Fruit fly (Drosophila melanogaster) whole organism, embryonic: ENCODE data around the gene TwdlC.
A peak's percentile ranks its signal among the peaks of the same experiment; 100 is the strongest.

Experiments used
- ATbp ChIP-seq: fragments of 200-800 bp; sonication (Bioruptor generic); optimal IDR thresholded peaks from 2 replicates; lab custom pipeline; 2017; ENCODE audit warnings: missing biosample characterization, mild to moderate bottlenecking, missing genetic modification characterization, missing genetic modification reagents
- Adf1 ChIP-seq: fragments of 200-800 bp; sonication (Bioruptor generic); IDR thresholded peaks from 2 replicates; pipeline ENCODE4 v1.3.6; 2022; ENCODE audit warnings: missing biosample characterization, missing genetic modification characterization
- Awh ChIP-seq: fragments of 200-800 bp; sonication (Bioruptor generic); IDR thresholded peaks from 2 replicates; pipeline ENCODE4, ENCODE4 v1.3.6; 2022; ENCODE audit warnings: missing biosample characterization, missing genetic modification characterization
- CG10147 ChIP-seq: fragments of 200-800 bp; sonication (Bioruptor generic); optimal IDR thresholded peaks from 2 replicates; lab custom pipeline; 2019; ENCODE audit warnings: missing biosample characterization, mild to moderate bottlenecking, missing genetic modification characterization, moderate library complexity
- CG10321 ChIP-seq: fragments of 200-800 bp; sonication (Bioruptor generic); IDR thresholded peaks from 2 replicates; pipeline ENCODE4 v1.3.6; 2022; ENCODE audit warnings: missing biosample characterization, missing genetic modification characterization
- CG10654 ChIP-seq: fragments of 200-800 bp; sonication (Bioruptor generic); optimal IDR thresholded peaks from 2 replicates; lab custom pipeline; 2016; ENCODE audit warnings: missing biosample characterization, missing genetic modification characterization
- CG11398 ChIP-seq: fragments of 200-800 bp; sonication (Bioruptor generic); optimal IDR thresholded peaks from 2 replicates; lab custom pipeline; 2016; ENCODE audit warnings: missing biosample characterization, missing genetic modification characterization
- CG11560 ChIP-seq: fragments of 200-800 bp; sonication (Bioruptor generic); IDR thresholded peaks from 3 replicates; pipeline ENCODE4 v1.3.6; 2022; ENCODE audit warnings: missing biosample characterization, missing genetic modification characterization
- CG12155 ChIP-seq: fragments of 200-800 bp; sonication (Bioruptor generic); optimal IDR thresholded peaks from 3 replicates; lab custom pipeline; 2016; ENCODE audit warnings: missing biosample characterization, missing genetic modification characterization
- CG12219 ChIP-seq: fragments of 200-800 bp; sonication (Bioruptor generic); optimal IDR thresholded peaks from 3 replicates; lab custom pipeline; 2018; ENCODE audit warnings: missing biosample characterization, mild to moderate bottlenecking, missing genetic modification characterization
- CG12942 ChIP-seq: fragments of 200-800 bp; sonication (Bioruptor generic); optimal IDR thresholded peaks from 3 replicates; lab custom pipeline; 2016; ENCODE audit warnings: missing biosample characterization, missing genetic modification characterization
- CG15073 ChIP-seq: fragments of 200-800 bp; sonication (Bioruptor generic); optimal IDR thresholded peaks from 2 replicates; lab custom pipeline; 2016; ENCODE audit warnings: missing biosample characterization, missing genetic modification characterization
- CG1647 ChIP-seq: fragments of 200-800 bp; sonication (Bioruptor generic); optimal IDR thresholded peaks from 3 replicates; lab custom pipeline; 2016; ENCODE audit warnings: missing biosample characterization, missing genetic modification characterization
- CG17186 ChIP-seq: fragments of 200-800 bp; sonication (Bioruptor generic); optimal IDR thresholded peaks from 3 replicates; lab custom pipeline; 2017; ENCODE audit warnings: missing biosample characterization, missing genetic modification reagents, missing genetic modification characterization
- CG18476 ChIP-seq: fragments of 200-800 bp; sonication (Bioruptor generic); optimal IDR thresholded peaks from 2 replicates; lab custom pipeline; 2016; ENCODE audit warnings: missing biosample characterization, mild to moderate bottlenecking, missing genetic modification characterization
- CG3281 ChIP-seq: fragments of 200-800 bp; sonication (Bioruptor generic); optimal IDR thresholded peaks from 3 replicates; lab custom pipeline; 2017; ENCODE audit warnings: missing biosample characterization, mild to moderate bottlenecking, missing genetic modification characterization
- CG4360 ChIP-seq: fragments of 200-800 bp; sonication (Bioruptor generic); IDR thresholded peaks from 2 replicates; pipeline ENCODE4 v1.3.6; 2022; ENCODE audit warnings: missing biosample characterization, missing genetic modification characterization
- CG5180 ChIP-seq: fragments of 200-800 bp; sonication (Bioruptor generic); optimal IDR thresholded peaks from 3 replicates; lab custom pipeline; 2017; ENCODE audit warnings: missing biosample characterization, missing genetic modification characterization, mild to moderate bottlenecking, moderate library complexity, missing genetic modification reagents
- CG6175 ChIP-seq: fragments of 200-800 bp; sonication (Bioruptor generic); IDR thresholded peaks from 3 replicates; pipeline ENCODE4 v1.3.6; 2022; ENCODE audit warnings: missing biosample characterization, missing genetic modification characterization
- CG7357 ChIP-seq: fragments of 200-800 bp; sonication (Bioruptor generic); IDR thresholded peaks from 3 replicates; pipeline ENCODE4 v1.3.6; 2022; ENCODE audit warnings: missing biosample characterization, missing genetic modification characterization
- CG7928 ChIP-seq: fragments of 200-800 bp; sonication (Bioruptor generic); optimal IDR thresholded peaks from 2 replicates; lab custom pipeline; 2017; ENCODE audit warnings: missing biosample characterization, mild to moderate bottlenecking, missing genetic modification characterization
- CG8281 ChIP-seq: fragments of 200-800 bp; sonication (Bioruptor generic); optimal IDR thresholded peaks from 2 replicates; lab custom pipeline; 2018; ENCODE audit warnings: missing biosample characterization, mild to moderate bottlenecking, missing genetic modification characterization, moderate library complexity
- CG8359 ChIP-seq: fragments of 200-800 bp; sonication (Bioruptor generic); optimal IDR thresholded peaks from 2 replicates; lab custom pipeline; 2017; ENCODE audit warnings: missing biosample characterization, mild to moderate bottlenecking, missing genetic modification characterization, borderline replicate concordance
- CG8478 ChIP-seq: fragments of >200 bp; optimal IDR thresholded peaks from 2 replicates; lab custom pipeline; 2018
- CG8765 ChIP-seq: fragments of 200-800 bp; sonication (Bioruptor generic); IDR thresholded peaks from 2 replicates; pipeline ENCODE4 v1.3.6; 2022; ENCODE audit warnings: missing biosample characterization, missing genetic modification characterization
- CHES-1-like ChIP-seq: fragments of 200-800 bp; sonication (Bioruptor generic); optimal IDR thresholded peaks from 2 replicates; lab custom pipeline; 2016; ENCODE audit warnings: missing biosample characterization, missing genetic modification characterization
- CkIIα-i1 ChIP-seq: fragments of 200-800 bp; sonication (Bioruptor generic); IDR thresholded peaks from 2 replicates; pipeline ENCODE4 v1.3.6; 2022; ENCODE audit warnings: missing biosample characterization, missing genetic modification characterization
- D ChIP-seq, 2 experiments: fragments of 200-800 bp in 1 of 2; fragments of >200 bp in 1 of 2; sonication (Bioruptor generic) in 1 of 2; optimal IDR thresholded peaks; 2 replicates in 1 of 2; 3 replicates in 1 of 2; lab custom pipeline; 2017; ENCODE audit warnings: mild to moderate bottlenecking in 1 of 2, missing biosample characterization in 1 of 2, missing genetic modification characterization in 1 of 2, missing genetic modification reagents in 1 of 2
- Doc2 ChIP-seq: fragments of 200-800 bp; sonication (Bioruptor generic); IDR thresholded peaks from 2 replicates; pipeline ENCODE4 v1.3.6; 2022; ENCODE audit warnings: missing biosample characterization, missing genetic modification characterization
- E2f1 ChIP-seq: fragments of 200-800 bp; sonication (Bioruptor generic); IDR thresholded peaks from 2 replicates; pipeline ENCODE4 v1.3.6; 2022; ENCODE audit warnings: missing biosample characterization, missing genetic modification characterization
- HLH54F ChIP-seq: fragments of 200-800 bp; sonication (Bioruptor generic); optimal IDR thresholded peaks from 3 replicates; lab custom pipeline; 2016; ENCODE audit warnings: missing biosample characterization, missing genetic modification characterization
- Hr39 ChIP-seq: fragments of >200 bp; optimal IDR thresholded peaks from 2 replicates; lab custom pipeline; 2017
- Lim3 ChIP-seq: fragments of 200-800 bp; sonication (Bioruptor generic); IDR thresholded peaks from 2 replicates; pipeline ENCODE4 v1.3.6; 2022; ENCODE audit warnings: missing biosample characterization, missing genetic modification characterization
- Tbp ChIP-seq: fragments of >200 bp; optimal IDR thresholded peaks from 2 replicates; lab custom pipeline; 2018; ENCODE audit warnings: missing biosample characterization, missing genetic modification characterization
- YL-1 ChIP-seq: fragments of 200-800 bp; sonication (Bioruptor generic); optimal IDR thresholded peaks from 3 replicates; lab custom pipeline; 2017; ENCODE audit warnings: missing biosample characterization, mild to moderate bottlenecking, missing genetic modification characterization
- ara ChIP-seq: fragments of 200-800 bp; sonication (Bioruptor generic); IDR thresholded peaks from 2 replicates; pipeline ENCODE4 v1.3.6; 2022; ENCODE audit warnings: missing biosample characterization, missing genetic modification characterization
- esg ChIP-seq: fragments of 200-800 bp; sonication (Bioruptor generic); conservative IDR thresholded peaks from 2 replicates; pipeline ENCODE4 v1.3.6; 2022; ENCODE audit warnings: missing biosample characterization, missing genetic modification characterization
- eve ChIP-seq, 2 experiments: fragments of >200 bp; optimal IDR thresholded peaks; 2 replicates each; lab custom pipeline; 2017; ENCODE audit warnings: missing biosample characterization in 2 of 2, missing genetic modification characterization in 2 of 2
- fru ChIP-seq: fragments of >200 bp; optimal IDR thresholded peaks from 2 replicates; lab custom pipeline; 2017
- gsb ChIP-seq: fragments of 200-800 bp; sonication (Bioruptor generic); IDR thresholded peaks from 2 replicates; pipeline ENCODE4 v1.3.6; 2022; ENCODE audit warnings: missing biosample characterization, missing genetic modification characterization
- ken ChIP-seq: fragments of 200-800 bp; sonication (Bioruptor generic); IDR thresholded peaks from 3 replicates; pipeline ENCODE4 v1.3.6; 2022; ENCODE audit warnings: missing biosample characterization, missing genetic modification characterization
- kni ChIP-seq: fragments of 200-800 bp; sonication (Bioruptor generic); optimal IDR thresholded peaks from 3 replicates; lab custom pipeline; 2017; ENCODE audit warnings: mild to moderate bottlenecking, missing biosample characterization, missing genetic modification reagents, missing genetic modification characterization
- lilli ChIP-seq: fragments of 200-800 bp; sonication (Bioruptor generic); optimal IDR thresholded peaks from 3 replicates; lab custom pipeline; 2016; ENCODE audit warnings: missing biosample characterization, missing genetic modification characterization
- onecut ChIP-seq: fragments of 200-800 bp; sonication (Bioruptor generic); IDR thresholded peaks from 2 replicates; pipeline ENCODE4 v1.3.6; 2022; ENCODE audit warnings: missing biosample characterization, missing genetic modification characterization
- pnt ChIP-seq: fragments of 200-800 bp; sonication (Bioruptor generic); optimal IDR thresholded peaks from 3 replicates; lab custom pipeline; 2016; ENCODE audit warnings: missing biosample characterization, missing genetic modification characterization
- ranshi ChIP-seq: fragments of 200-800 bp; sonication (Bioruptor generic); IDR thresholded peaks from 2 replicates; pipeline ENCODE4 v1.3.6; 2022; ENCODE audit warnings: missing biosample characterization, missing genetic modification characterization
- row ChIP-seq: fragments of 200-800 bp; sonication (Bioruptor generic); IDR thresholded peaks from 3 replicates; pipeline ENCODE4 v1.3.6; 2022; ENCODE audit warnings: missing biosample characterization, missing genetic modification characterization
- slp2 ChIP-seq: fragments of 200-800 bp; sonication (Bioruptor generic); optimal IDR thresholded peaks from 2 replicates; lab custom pipeline; 2016; ENCODE audit warnings: missing biosample characterization, missing genetic modification characterization
- sob ChIP-seq: fragments of 200-800 bp; sonication (Bioruptor generic); IDR thresholded peaks from 2 replicates; pipeline ENCODE4 v1.3.6; 2022; ENCODE audit warnings: missing biosample characterization, missing genetic modification characterization
- tna ChIP-seq: fragments of 200-800 bp; sonication (Bioruptor generic); IDR thresholded peaks from 2 replicates; pipeline ENCODE4 v1.3.6; 2022; ENCODE audit warnings: missing biosample characterization, missing genetic modification characterization; ENCODE audit not compliant: partially characterized antibody
- wek ChIP-seq: fragments of 200-800 bp; sonication (Bioruptor generic); optimal IDR thresholded peaks from 3 replicates; lab custom pipeline; 2018; ENCODE audit warnings: missing biosample characterization, mild to moderate bottlenecking, missing genetic modification characterization, moderate library complexity
- wor ChIP-seq: fragments of 200-800 bp; sonication (Bioruptor generic); IDR thresholded peaks from 2 replicates; pipeline ENCODE4 v1.3.6; 2022; ENCODE audit warnings: missing biosample characterization, missing genetic modification characterization
- zfh2 ChIP-seq: fragments of 200-800 bp; sonication (Bioruptor generic); optimal IDR thresholded peaks from 2 replicates; lab custom pipeline; 2016; ENCODE audit warnings: missing biosample characterization, missing genetic modification characterization

Gene TwdlC

DNA sequence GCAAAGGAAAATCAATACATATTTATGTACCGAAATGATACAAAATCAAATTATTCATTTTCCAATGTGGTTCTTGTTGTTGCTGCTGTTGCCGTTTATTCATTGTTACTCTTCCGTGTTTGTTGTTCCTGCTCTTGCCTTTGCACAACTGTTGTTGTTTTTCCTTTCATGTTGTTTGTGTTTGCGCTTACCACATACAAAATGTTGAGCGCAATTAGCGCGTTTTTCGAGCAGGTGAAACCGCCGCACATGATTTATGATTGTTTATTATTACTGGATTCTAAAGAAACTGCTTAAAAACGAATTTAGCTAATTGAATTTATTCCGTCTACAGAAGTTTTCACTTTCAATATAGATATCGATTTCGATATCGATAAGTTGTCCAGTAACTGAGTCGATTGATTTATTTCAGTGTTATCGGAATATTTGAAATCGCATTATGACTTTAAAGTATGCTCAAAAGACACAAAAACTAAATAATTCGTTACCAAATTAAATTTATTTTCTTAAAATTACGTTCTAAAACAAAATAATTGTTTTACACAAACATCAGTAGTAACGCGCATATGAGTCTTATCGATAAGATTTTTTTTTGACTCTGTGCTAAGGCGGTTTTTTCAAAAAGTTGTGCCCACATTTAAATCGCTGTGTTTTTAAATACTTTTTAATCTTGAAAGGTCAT, 30.0 kb upstream of the TwdlC start, which contains the start of gene Tsp97E (continued):
- TF ChIP-seq CG4360 (GFP tag; lab: Robert Waterston, UW) (peak; percentile 91), Adf1 (no peak), CHES-1-like (GFP tag; lab: Kevin White, UChicago) (no peak), CkIIα-i1 (GFP tag; lab: Robert Waterston, UW) (no peak), CG10654 (no peak), ara (GFP tag; lab: Robert Waterston, UW) (no peak), Awh (GFP tag; lab: Robert Waterston, UW) (no peak), pnt (GFP tag; lab: Kevin White, UChicago) (no peak), CG7357 (no peak), wek (GFP tag; lab: Kevin White, UChicago) (no peak), Tbp (GFP tag; lab: Kevin White, UChicago) (no peak), CG12219 (no peak), CG3281 (GFP tag; lab: Kevin White, UChicago) (no peak), ranshi (no peak), Doc2 (GFP tag; lab: Robert Waterston, UW) (no peak), CG10147 (no peak), esg (GFP tag; lab: Robert Waterston, UW) (no peak), tna (GFP tag; lab: Robert Waterston, UW) (peak; percentile 75), CG15073 (GFP tag; lab: Kevin White, UChicago) (no peak), fru (no peak), lilli (GFP tag; lab: Kevin White, UChicago) (no peak), CG18476 (GFP tag; lab: Kevin White, UChicago) (no peak), zfh2 (GFP tag; lab: Kevin White, UChicago) (no peak), sob (GFP tag; lab: Robert Waterston, UW) (no peak), CG11398 (GFP tag; lab: Kevin White, UChicago) (no peak), CG17186 (GFP tag; lab: Kevin White, UChicago) (peak; percentile 27), eve (GFP tag; optimal IDR thresholded peaks at IDR 0.05; lab: Kevin White, UChicago) (no peak), YL-1 (GFP tag; lab: Kevin White, UChicago) (no peak), gsb (GFP tag; lab: Robert Waterston, UW) (no peak), row (GFP tag; lab: Robert Waterston, UW) (no peak), E2f1 (GFP tag; lab: Robert Waterston, UW) (no peak), D (optimal IDR thresholded peaks at IDR 0.05; lab: Kevin White, UChicago) (no peak), D (GFP tag; optimal IDR thresholded peaks at IDR 0.05; lab: Kevin White, UChicago) (no peak), CG1647 (GFP tag; lab: Kevin White, UChicago) (no peak), Lim3 (no peak), CG11560 (no peak), CG5180 (no peak), ken (no peak), kni (GFP tag; lab: Kevin White, UChicago) (no peak), onecut (GFP tag; lab: Robert Waterston, UW) (peak; percentile 54), CG7928 (GFP tag; lab: Kevin White, UChicago) (no peak), CG8478 (lab: Kevin White, UChicago) (no peak), ATbp (GFP tag; lab: Kevin White, UChicago) (no peak), CG8281 (tag; lab: Kevin White, UChicago) (peak; percentile 6), CG12942 (GFP tag; lab: Kevin White, UChicago) (no peak), wor (GFP tag; lab: Robert Waterston, UW) (no peak), CG8765 (GFP tag; lab: Robert Waterston, UW) (no peak), CG8359 (GFP tag; lab: Kevin White, UChicago) (no peak), CG10321 (GFP tag; lab: Robert Waterston, UW) (no peak), CG6175 (GFP tag; lab: Robert Waterston, UW) (no peak), Hr39 (lab: Kevin White, UChicago) (no peak), slp2 (GFP tag; lab: Kevin White, UChicago) (no peak), CG12155 (GFP tag; lab: Kevin White, UChicago) (no peak), HLH54F (GFP tag; lab: Kevin White, UChicago) (no peak)
